Worm (Caenorhabditis elegans) whole organism, L1 larva: ENCODE results near the gene F09F9.2.
A peak's percentile ranks its signal among the peaks of the same experiment; 100 is the strongest.

ENCODE experiments used
- C34B4.2 ChIP-seq: sonication (generic microtip); optimal IDR thresholded peaks from 2 replicates; lab custom pipeline; 2017; ENCODE audit warnings: mild to moderate bottlenecking, missing genetic modification characterization, missing compliant biosample characterization
- F16B12.6 ChIP-seq: fragments of 150-350 bp; optimal IDR thresholded peaks from 2 replicates; lab custom pipeline; 2014; ENCODE audit warnings: missing biosample characterization, missing genetic modification characterization
- aha-1 ChIP-seq: fragments of 150-350 bp; optimal IDR thresholded peaks from 2 replicates; lab custom pipeline; 2014; ENCODE audit warnings: missing biosample characterization, missing genetic modification characterization
- aly-2 ChIP-seq: fragments of 150-350 bp; optimal IDR thresholded peaks from 2 replicates; lab custom pipeline; 2014; ENCODE audit warnings: missing biosample characterization, missing genetic modification characterization
- ama-1 ChIP-seq: fragments of 150-350 bp; optimal IDR thresholded peaks from 2 replicates; lab custom pipeline; 2014
- blmp-1 ChIP-seq: fragments of 150-350 bp; optimal IDR thresholded peaks from 2 replicates; lab custom pipeline; 2014; ENCODE audit warnings: missing biosample characterization, missing genetic modification characterization
- ceh-88 ChIP-seq: fragments of 200-800 bp; sonication (Bioruptor generic); IDR thresholded peaks from 2 replicates; pipeline ENCODE4 v1.3.6; 2022; ENCODE audit warnings: missing genetic modification characterization, missing compliant biosample characterization
- ceh-90 ChIP-seq: sonication (generic microtip); optimal IDR thresholded peaks from 2 replicates; lab custom pipeline; 2016; ENCODE audit warnings: missing genetic modification characterization, missing compliant biosample characterization
- ces-1 ChIP-seq: fragments of 150-350 bp; optimal IDR thresholded peaks from 2 replicates; lab custom pipeline; 2014; ENCODE audit warnings: missing biosample characterization, missing genetic modification reagents, missing genetic modification characterization
- dpl-1 ChIP-seq, 3 experiments: fragments of 150-350 bp in 2 of 3; sonication (generic microtip) in 1 of 3; optimal IDR thresholded peaks; 2 replicates each; lab custom pipeline; 2014 to 2017; ENCODE audit warnings: missing biosample characterization in 3 of 3, missing genetic modification characterization in 3 of 3, missing genetic modification reagents in 3 of 3
- efl-3 ChIP-seq: fragments of 200-800 bp; sonication (Bioruptor generic); optimal IDR thresholded peaks from 2 replicates; lab custom pipeline; 2018; ENCODE audit warnings: mild to moderate bottlenecking, missing genetic modification characterization, missing compliant biosample characterization
- egl-13 ChIP-seq: sonication (generic microtip); optimal IDR thresholded peaks from 2 replicates; lab custom pipeline; 2016; ENCODE audit warnings: missing genotype, missing genetic modification reagents, missing genetic modification characterization, missing compliant biosample characterization
- egl-27 ChIP-seq, 2 experiments: fragments of 150-350 bp in 1 of 2; sonication (generic microtip); optimal IDR thresholded peaks; 3 replicates each; lab custom pipeline; 2017 to 2018; ENCODE audit warnings: missing biosample characterization in 2 of 2, missing genetic modification characterization in 2 of 2, missing genetic modification reagents in 2 of 2
- elt-2 ChIP-seq: sonication (generic microtip); optimal IDR thresholded peaks from 2 replicates; lab custom pipeline; 2016; ENCODE audit warnings: missing genetic modification characterization, mild to moderate bottlenecking, inconsistent platforms, missing compliant biosample characterization, missing genetic modification reagents
- elt-3 ChIP-seq, 6 experiments: fragments of 150-350 bp in 1 of 6; sonication (generic microtip); optimal IDR thresholded peaks; 2 replicates each; lab custom pipeline; 2017 to 2018; ENCODE audit warnings: missing biosample characterization in 6 of 6, missing genetic modification characterization in 6 of 6, inconsistent platforms in 1 of 6
- ets-5 ChIP-seq: fragments of 200-800 bp; sonication (Bioruptor generic); IDR thresholded peaks from 2 replicates; pipeline ENCODE4 v1.3.6; 2022; ENCODE audit warnings: missing genetic modification characterization, missing compliant biosample characterization
- fkh-8 ChIP-seq: sonication (generic microtip); optimal IDR thresholded peaks from 2 replicates; lab custom pipeline; 2016; ENCODE audit warnings: mild to moderate bottlenecking, missing genetic modification characterization, missing compliant biosample characterization
- fos-1 ChIP-seq: fragments of 150-350 bp; optimal IDR thresholded peaks from 2 replicates; lab custom pipeline; 2014; ENCODE audit warnings: missing biosample characterization, missing genetic modification characterization
- grh-1 ChIP-seq: fragments of 200-800 bp; sonication (Bioruptor generic); IDR thresholded peaks from 2 replicates; pipeline ENCODE4 v1.3.6; 2022; ENCODE audit warnings: missing genetic modification reagents, missing genetic modification characterization, missing compliant biosample characterization
- hlh-17 ChIP-seq: fragments of 200-800 bp; sonication (Bioruptor generic); optimal IDR thresholded peaks from 2 replicates; lab custom pipeline; 2018; ENCODE audit warnings: missing genetic modification characterization, mild to moderate bottlenecking, missing compliant biosample characterization, moderate library complexity, borderline replicate concordance
- irx-1 ChIP-seq: sonication (generic microtip); optimal IDR thresholded peaks from 2 replicates; lab custom pipeline; 2016; ENCODE audit warnings: missing genetic modification characterization, missing compliant biosample characterization
- lin-14 ChIP-seq: fragments of 200-800 bp; sonication (Bioruptor generic); optimal IDR thresholded peaks from 2 replicates; lab custom pipeline; 2018; ENCODE audit warnings: mild to moderate bottlenecking, missing genetic modification characterization, moderate library complexity, missing compliant biosample characterization
- lin-15B ChIP-seq: fragments of 150-350 bp; sonication (generic microtip); optimal IDR thresholded peaks from 3 replicates; lab custom pipeline; 2014; ENCODE audit warnings: missing biosample characterization, missing genetic modification characterization
- lin-35 ChIP-seq, 2 experiments: fragments of 150-350 bp; optimal IDR thresholded peaks; 2 replicates each; lab custom pipeline; 2014; ENCODE audit warnings: missing biosample characterization in 2 of 2, missing genetic modification characterization in 2 of 2, missing genetic modification reagents in 2 of 2
- lin-39 ChIP-seq: fragments of 150-350 bp; optimal IDR thresholded peaks from 2 replicates; lab custom pipeline; 2014; ENCODE audit warnings: missing biosample characterization, missing genetic modification reagents, missing genetic modification characterization
- mab-9 ChIP-seq: fragments of 200-800 bp; sonication (Bioruptor generic); IDR thresholded peaks from 2 replicates; pipeline ENCODE4 v1.3.6; 2022; ENCODE audit warnings: missing genetic modification reagents, missing genetic modification characterization, missing compliant biosample characterization
- mdl-1 ChIP-seq, 2 experiments: fragments of 150-350 bp; optimal IDR thresholded peaks; 2 replicates each; lab custom pipeline; 2014 to 2017; ENCODE audit warnings: missing biosample characterization in 2 of 2, missing genetic modification characterization in 2 of 2, inconsistent platforms in 1 of 2
- mef-2 ChIP-seq: fragments of 150-350 bp; optimal IDR thresholded peaks from 2 replicates; lab custom pipeline; 2014; ENCODE audit warnings: missing biosample characterization, missing genetic modification characterization
- mep-1 ChIP-seq: fragments of 150-350 bp; optimal IDR thresholded peaks from 2 replicates; lab custom pipeline; 2014; ENCODE audit warnings: missing biosample characterization, missing genetic modification characterization
- nhr-12 ChIP-seq: sonication (generic microtip); optimal IDR thresholded peaks from 2 replicates; lab custom pipeline; 2017; ENCODE audit warnings: missing biosample characterization, missing genetic modification characterization
- nhr-19 ChIP-seq: fragments of 200-800 bp; sonication (Bioruptor generic); conservative IDR thresholded peaks from 2 replicates; pipeline ENCODE4 v1.3.6; 2022; ENCODE audit warnings: missing genetic modification characterization, missing compliant biosample characterization
- nhr-20 ChIP-seq: sonication (generic microtip); optimal IDR thresholded peaks from 2 replicates; lab custom pipeline; 2016; ENCODE audit warnings: mild to moderate bottlenecking, missing genetic modification characterization, missing compliant biosample characterization
- nhr-28 ChIP-seq: fragments of 150-350 bp; optimal IDR thresholded peaks from 2 replicates; lab custom pipeline; 2014; ENCODE audit warnings: missing biosample characterization, missing genetic modification characterization
- nhr-47 ChIP-seq: sonication (generic microtip); optimal IDR thresholded peaks from 2 replicates; lab custom pipeline; 2016; ENCODE audit warnings: mild to moderate bottlenecking, missing genetic modification characterization, moderate library complexity, missing compliant biosample characterization
- nhr-71 ChIP-seq: sonication (generic microtip); optimal IDR thresholded peaks from 2 replicates; lab custom pipeline; 2016; ENCODE audit warnings: mild to moderate bottlenecking, missing genetic modification characterization, moderate library complexity, missing compliant biosample characterization
- nhr-76 ChIP-seq: sonication (generic microtip); optimal IDR thresholded peaks from 2 replicates; lab custom pipeline; 2017; ENCODE audit warnings: missing biosample characterization, missing genetic modification characterization
- nhr-84 ChIP-seq: sonication (generic microtip); optimal IDR thresholded peaks from 2 replicates; lab custom pipeline; 2017; ENCODE audit warnings: missing biosample characterization, missing genetic modification characterization
- nhr-85 ChIP-seq: sonication (generic microtip); peaks from one replicate; lab custom pipeline; 2016; ENCODE audit warnings: missing genetic modification characterization, inconsistent platforms, missing compliant biosample characterization
- rnt-1 ChIP-seq: sonication (generic microtip); optimal IDR thresholded peaks from 2 replicates; lab custom pipeline; 2016; ENCODE audit warnings: mild to moderate bottlenecking, missing genetic modification characterization, moderate library complexity, missing compliant biosample characterization
- skn-1 ChIP-seq: fragments of 150-350 bp; optimal IDR thresholded peaks from 2 replicates; lab custom pipeline; 2014; ENCODE audit warnings: missing biosample characterization, missing genetic modification characterization
- snu-23 ChIP-seq: sonication (generic microtip); optimal IDR thresholded peaks from 2 replicates; lab custom pipeline; 2016; ENCODE audit warnings: missing genetic modification characterization, missing compliant biosample characterization
- sox-4 ChIP-seq: sonication (generic microtip); optimal IDR thresholded peaks from 2 replicates; lab custom pipeline; 2016; ENCODE audit warnings: missing genetic modification characterization, missing compliant biosample characterization
- sptf-1 ChIP-seq: fragments of 150-350 bp; optimal IDR thresholded peaks from 2 replicates; lab custom pipeline; 2014; ENCODE audit warnings: missing biosample characterization, missing genetic modification characterization
- tlp-1 ChIP-seq: fragments of 150-350 bp; optimal IDR thresholded peaks from 2 replicates; lab custom pipeline; 2014; ENCODE audit warnings: missing biosample characterization, missing genetic modification characterization
- unc-130 ChIP-seq: fragments of 150-350 bp; optimal IDR thresholded peaks from 2 replicates; lab custom pipeline; 2017; ENCODE audit warnings: missing biosample characterization, missing genetic modification characterization, inconsistent platforms
- unc-30 ChIP-seq: sonication (generic microtip); optimal IDR thresholded peaks from 2 replicates; lab custom pipeline; 2017; ENCODE audit warnings: missing biosample characterization, missing genetic modification characterization
- zag-1 ChIP-seq: fragments of 150-350 bp; optimal IDR thresholded peaks from 2 replicates; lab custom pipeline; 2014; ENCODE audit warnings: missing biosample characterization, missing genetic modification characterization
- ztf-11 ChIP-seq, 2 experiments: sonication (generic microtip); optimal IDR thresholded peaks; 2 replicates each; lab custom pipeline; 2016 to 2017; ENCODE audit warnings: missing genetic modification characterization in 2 of 2, missing biosample characterization in 1 of 2, missing compliant biosample characterization in 1 of 2

F09F9.2 gene

DNA sequence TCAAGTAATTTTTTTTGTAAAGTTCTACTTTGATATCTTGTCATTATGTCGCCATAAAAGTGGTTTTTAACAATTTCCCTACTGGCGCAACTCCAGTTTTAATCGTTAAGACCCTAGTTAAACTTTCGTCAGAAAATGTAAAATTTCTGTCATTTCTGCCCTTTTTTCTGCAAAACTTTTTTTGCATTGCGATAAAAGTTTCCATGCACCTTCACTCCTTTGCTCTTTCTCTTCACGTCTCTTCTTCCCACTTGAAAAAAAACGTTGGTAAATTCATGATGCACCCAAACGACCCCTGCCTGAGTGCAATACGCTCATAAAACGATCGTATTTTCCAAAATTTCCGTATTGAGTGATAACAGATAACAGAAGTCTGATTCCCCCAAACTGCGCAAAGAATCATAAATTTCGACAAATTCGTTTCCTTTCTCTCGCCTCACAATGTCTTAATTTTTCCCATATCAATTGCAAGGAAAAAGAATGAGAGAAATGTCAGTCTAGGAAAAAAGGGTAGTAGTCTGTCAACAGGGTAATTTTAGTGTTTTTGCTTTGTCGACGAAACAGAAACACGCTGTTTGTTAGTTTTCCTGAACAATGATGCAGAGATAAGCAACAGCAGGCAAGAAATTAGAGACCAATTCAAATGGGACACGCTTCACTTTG lies 29.6 kb upstream of the F09F9.2 start (continued):
- TF ChIP-seq nhr-19 (GFP tag; lab: Robert Waterston, UW) (peak; percentile 44), tlp-1 (tag; lab: Kevin White, UChicago) (no peak), ama-1 (no peak), egl-13 (tag; lab: Kevin White, UChicago) (no peak), nhr-71 (tag; lab: Kevin White, UChicago) (peak; percentile 66), unc-130 (tag; lab: Kevin White, UChicago) (no peak), hlh-17 (GFP tag; lab: Kevin White, UChicago) (no peak), elt-3 (tag; optimal IDR thresholded peaks at IDR 0.05; lab: Kevin White, UChicago) (peak in 5 of 6 experiments; percentile 72 to 94 (median 82)), irx-1 (tag; lab: Kevin White, UChicago) (no peak), ceh-90 (no peak), nhr-20 (peak; percentile 73), elt-2 (no peak), nhr-12 (no peak), sox-4 (no peak), mdl-1 (tag; optimal IDR thresholded peaks at IDR 0.05; lab: Kevin White, UChicago) (peak in 1 of 2 experiments; percentile 62), nhr-76 (no peak)

DNA sequence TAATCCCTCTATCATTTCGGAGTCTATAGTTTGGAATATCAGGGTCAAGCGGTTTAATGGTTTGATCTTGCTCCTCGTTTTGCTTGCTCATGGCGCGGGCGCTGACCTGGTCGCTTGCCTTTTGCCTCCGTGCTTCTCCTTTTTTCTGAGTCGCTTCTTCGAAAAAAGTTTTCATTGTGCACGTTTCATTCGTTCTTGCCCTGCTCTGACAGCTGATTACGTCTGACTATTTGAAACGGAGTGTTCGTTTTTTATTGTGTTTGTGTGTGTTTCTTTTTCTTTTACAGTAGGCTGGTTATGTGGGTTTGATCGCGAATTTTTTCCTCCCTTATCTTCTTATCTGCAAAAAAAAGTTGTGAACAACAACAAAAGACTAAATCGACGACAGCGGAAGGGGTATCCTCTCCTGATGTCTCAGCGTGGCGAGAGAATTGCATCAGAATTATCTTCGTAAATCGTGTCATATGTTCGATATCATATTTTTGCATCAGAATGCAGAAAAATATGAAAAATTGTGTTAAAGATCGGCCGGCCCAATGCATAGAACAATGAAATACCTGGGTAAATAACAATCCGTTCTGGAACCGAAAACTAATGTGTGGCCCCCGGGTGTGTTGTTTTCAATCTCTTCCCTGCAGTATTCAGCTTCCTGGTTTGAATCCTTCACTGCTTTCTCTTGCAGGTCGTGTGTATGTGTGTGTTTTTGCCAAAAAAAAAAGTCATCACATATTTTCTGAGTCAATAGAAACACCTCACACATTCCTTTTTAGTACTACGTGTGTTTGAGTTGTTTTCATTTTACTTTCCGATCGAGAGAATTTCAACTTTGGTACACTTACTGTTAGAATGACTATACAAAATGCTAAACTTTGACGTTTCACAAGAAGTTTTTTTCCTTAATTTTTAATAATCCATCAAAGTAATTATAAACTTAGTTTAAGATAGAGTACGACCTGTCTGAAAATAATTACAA lies 28.6 kb upstream of the F09F9.2 start, which contains the start of gene ZK470.4:
Gene ZK470.4, minus strand, starts transcription at position 175 of the 973 bp plus-strand sequence.
- no peak for TF ChIP-seq ces-1 (GFP tag; lab: Kevin White, UChicago)
- no peak for TF ChIP-seq unc-30 (tag; lab: Kevin White, UChicago)
- TF ChIP-seq snu-23: peak; percentile 8
- TF ChIP-seq skn-1 (tag; lab: Kevin White, UChicago): no peak
- no peak for TF ChIP-seq efl-3 (GFP tag; lab: Kevin White, UChicago)
- no peak for TF ChIP-seq F16B12.6
- TF ChIP-seq hlh-17 (GFP tag; lab: Kevin White, UChicago): no peak
- no peak for TF ChIP-seq ama-1
- no peak for TF ChIP-seq nhr-76
- peak; percentile 33 for TF ChIP-seq lin-14 (GFP tag; lab: Kevin White, UChicago)
- no peak for TF ChIP-seq mef-2 (tag; lab: Kevin White, UChicago)
- no peak for TF ChIP-seq mdl-1 (tag; optimal IDR thresholded peaks at IDR 0.05; lab: Kevin White, UChicago)
- no peak for TF ChIP-seq sptf-1 (tag; lab: Kevin White, UChicago)
- TF ChIP-seq lin-15B: no peak
- TF ChIP-seq dpl-1 (GFP tag; optimal IDR thresholded peaks at IDR 0.05; lab: Kevin White, UChicago): no peak
- TF ChIP-seq irx-1 (tag; lab: Kevin White, UChicago): no peak
- TF ChIP-seq aha-1 (tag; lab: Kevin White, UChicago): peak; percentile 34
- TF ChIP-seq fkh-8 (tag; lab: Kevin White, UChicago): no peak
- no peak for TF ChIP-seq mep-1 (tag; lab: Kevin White, UChicago)
- TF ChIP-seq egl-27 (tag; optimal IDR thresholded peaks at IDR 0.05; lab: Kevin White, UChicago): no peak
- TF ChIP-seq ztf-11 (tag; optimal IDR thresholded peaks at IDR 0.05; lab: Kevin White, UChicago): no peak
- no peak for TF ChIP-seq nhr-28 (tag; lab: Kevin White, UChicago)
- TF ChIP-seq nhr-84 (tag; lab: Kevin White, UChicago): no peak
- peak; percentile 63 for TF ChIP-seq nhr-85
- peak in 1 of 2 experiments; percentile 30 for TF ChIP-seq lin-35 (GFP tag; optimal IDR thresholded peaks at IDR 0.05; lab: Kevin White, UChicago)
- TF ChIP-seq C34B4.2: no peak
- TF ChIP-seq zag-1: no peak
- TF ChIP-seq aly-2 (tag; lab: Kevin White, UChicago): no peak
- no peak for TF ChIP-seq grh-1
- TF ChIP-seq ceh-88: no peak
- no peak for TF ChIP-seq nhr-47 (tag; lab: Kevin White, UChicago)
- no peak for TF ChIP-seq ets-5 (GFP tag; lab: Robert Waterston, UW)
- TF ChIP-seq ceh-90: no peak
- TF ChIP-seq nhr-12: no peak
- no peak for TF ChIP-seq lin-39 (tag; lab: Kevin White, UChicago)
- no peak for TF ChIP-seq unc-130 (tag; lab: Kevin White, UChicago)
- peak; percentile 49 for TF ChIP-seq blmp-1 (tag; lab: Kevin White, UChicago)
- TF ChIP-seq mab-9 (GFP tag; lab: Robert Waterston, UW): no peak
- no peak for TF ChIP-seq fos-1 (tag; lab: Kevin White, UChicago)
- peak; percentile 42 for TF ChIP-seq rnt-1 (tag; lab: Kevin White, UChicago)
